Fruit fly (Drosophila melanogaster): Measurements from ENCODE around the gene Tango14.

The Tango14 gene

DNA sequence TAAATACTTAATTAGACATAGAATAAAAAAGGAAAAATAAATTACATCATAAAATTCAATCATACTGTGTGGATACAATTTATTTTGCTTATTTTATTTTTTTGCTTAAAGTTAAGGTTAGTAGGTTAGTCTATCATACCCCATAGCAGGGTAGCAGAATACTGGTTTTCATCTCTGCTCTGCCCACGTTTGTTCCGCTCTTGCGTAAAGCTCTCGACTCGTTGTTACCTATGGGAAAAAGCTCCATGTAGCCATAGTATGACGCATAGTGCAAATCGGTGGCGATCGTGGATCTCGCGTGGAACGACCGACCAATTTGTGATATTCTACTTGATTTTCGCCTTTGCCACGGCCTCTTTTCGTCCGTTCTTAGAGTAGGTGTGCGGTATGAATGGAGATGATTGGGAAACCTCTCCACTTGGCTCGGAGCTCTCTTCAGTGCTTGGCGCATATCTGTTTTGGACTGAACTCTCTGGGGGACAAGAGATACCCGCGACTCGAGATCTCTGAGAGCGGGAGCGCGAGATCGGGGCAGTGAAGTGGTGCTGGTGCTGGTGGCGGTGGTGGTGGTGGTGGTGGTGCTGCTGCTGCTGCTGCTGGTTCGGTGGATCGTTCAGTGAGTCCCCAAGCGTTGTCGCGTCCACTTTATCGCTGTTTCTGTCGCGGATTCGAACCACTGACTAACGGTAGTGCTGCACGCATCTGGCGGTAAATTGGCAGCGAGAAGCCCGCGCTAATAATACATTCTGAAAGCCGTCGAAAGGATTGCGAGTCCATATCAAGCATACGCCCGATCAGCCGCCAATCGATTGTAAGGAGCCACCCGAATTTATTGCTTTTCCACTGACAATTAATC lies 27.4 kb downstream of the Tango14 start, which contains the start of gene CG5001:
Gene CG5001 (plus strand): TSS at position 116 of the 856 bp plus-strand sequence.
- no peak for TF ChIP-seq Hr38 (GFP tag; optimal IDR thresholded peaks at IDR 0.05)
- TF ChIP-seq CG10631 (GFP tag; optimal IDR thresholded peaks at IDR 0.05), result no peak
- TF ChIP-seq Sox14 (GFP tag; optimal IDR thresholded peaks at IDR 0.05), result no peak
- peak in 1 of 2 experiments; percentile 6 for TF ChIP-seq salr (GFP tag; optimal IDR thresholded peaks at IDR 0.05)
- peak; percentile 87 for TF ChIP-seq esn (GFP tag; optimal IDR thresholded peaks at IDR 0.05)
- TF ChIP-seq CG3032 (tag; optimal IDR thresholded peaks at IDR 0.05), result peak; percentile 84
- TF ChIP-seq CG6808 (GFP tag; optimal IDR thresholded peaks at IDR 0.05), result no peak
- no peak for TF ChIP-seq Hr4 (GFP tag; optimal IDR thresholded peaks at IDR 0.05)
- peak; percentile 76 for TF ChIP-seq cyc (GFP tag; optimal IDR thresholded peaks at IDR 0.05)
- no peak for TF ChIP-seq CG4318 (GFP tag; optimal IDR thresholded peaks at IDR 0.05)
- TF ChIP-seq CG6163 (GFP tag; IDR thresholded peaks at IDR 0.05), result peak; percentile 87
- TF ChIP-seq fd85E (GFP tag; optimal IDR thresholded peaks at IDR 0.05), result no peak
- peak; percentile 71 for TF ChIP-seq CG6276 (GFP tag; optimal IDR thresholded peaks at IDR 0.05)
- peak; percentile 81 for TF ChIP-seq Ets96B (tag; optimal IDR thresholded peaks at IDR 0.05)
- TF ChIP-seq CG7368 (GFP tag; optimal IDR thresholded peaks at IDR 0.05), result peak; percentile 3
- peak; percentile 65 for TF ChIP-seq Lpt (GFP tag; optimal IDR thresholded peaks at IDR 0.05)
- TF ChIP-seq CG8319 (GFP tag; optimal IDR thresholded peaks at IDR 0.05), result peak; percentile 49
- TF ChIP-seq vri (GFP tag; optimal IDR thresholded peaks at IDR 0.05), result no peak
- TF ChIP-seq topi (GFP tag; optimal IDR thresholded peaks at IDR 0.05), result no peak
- TF ChIP-seq CG9139 (GFP tag; optimal IDR thresholded peaks at IDR 0.05), result no peak
- peak; percentile 92 for TF ChIP-seq svp (GFP tag)
- peak; percentile 44 for TF ChIP-seq CG1621 (tag; optimal IDR thresholded peaks at IDR 0.05)
- TF ChIP-seq Eip93F (GFP tag; optimal IDR thresholded peaks at IDR 0.05), result no peak
- TF ChIP-seq CG11902 (GFP tag; optimal IDR thresholded peaks at IDR 0.05), result peak; percentile 42
- TF ChIP-seq Met (GFP tag; optimal IDR thresholded peaks at IDR 0.05), result no peak
- TF ChIP-seq CG6854 (GFP tag; optimal IDR thresholded peaks at IDR 0.05), result peak; percentile 1
- peak; percentile 45 for TF ChIP-seq Sox15 (GFP tag; optimal IDR thresholded peaks at IDR 0.05)
- TF ChIP-seq CG32006 (GFP tag; optimal IDR thresholded peaks at IDR 0.05), result peak; percentile 75
- no peak for TF ChIP-seq CG34406 (GFP tag; optimal IDR thresholded peaks at IDR 0.05)
- TF ChIP-seq CG3919 (GFP tag; optimal IDR thresholded peaks at IDR 0.05), result peak; percentile 83
- peak; percentile 95 for TF ChIP-seq Eip78C (GFP tag)
- peak; percentile 22 for TF ChIP-seq dac (GFP tag; optimal IDR thresholded peaks at IDR 0.05)
- TF ChIP-seq ss (GFP tag; optimal IDR thresholded peaks at IDR 0.05), result peak in 1 of 2 experiments; percentile 22
- peak; percentile 83 for TF ChIP-seq net (GFP tag; optimal IDR thresholded peaks at IDR 0.05)
- TF ChIP-seq eg (GFP tag; IDR thresholded peaks at IDR 0.05), result peak; percentile 95
- TF ChIP-seq CG16779 (tag; optimal IDR thresholded peaks at IDR 0.05), result peak; percentile 66
- TF ChIP-seq fkh (GFP tag; optimal IDR thresholded peaks at IDR 0.05), result no peak
- no peak for TF ChIP-seq Eip75B (GFP tag; optimal IDR thresholded peaks at IDR 0.05)
- TF ChIP-seq achi (GFP tag; optimal IDR thresholded peaks at IDR 0.05), result peak; percentile 72
- no peak for TF ChIP-seq Ets21C (GFP tag; optimal IDR thresholded peaks at IDR 0.05)
- no peak for TF ChIP-seq Blimp-1 (GFP tag; optimal IDR thresholded peaks at IDR 0.05)
- peak; percentile 83 for TF ChIP-seq CG11294 (GFP tag; IDR thresholded peaks at IDR 0.05)
- peak; percentile 65 for TF ChIP-seq spab (GFP tag; optimal IDR thresholded peaks at IDR 0.05)
- peak; percentile 81 for TF ChIP-seq lz (GFP tag; optimal IDR thresholded peaks at IDR 0.05)
- peak; percentile 86 for TF ChIP-seq CG15336 (GFP tag; IDR thresholded peaks at IDR 0.05)
- TF ChIP-seq acj6 (GFP tag; optimal IDR thresholded peaks at IDR 0.05), result no peak
- peak; percentile 76 for TF ChIP-seq dsx (GFP tag; optimal IDR thresholded peaks at IDR 0.05; ENCODE audit: poor library complexity, severe bottlenecking)
- TF ChIP-seq CG11762 (GFP tag; optimal IDR thresholded peaks at IDR 0.05; ENCODE audit: insufficient read depth), result no peak
- TF ChIP-seq CG10669 (GFP tag; optimal IDR thresholded peaks at IDR 0.05), result no peak
- peak; percentile 70 for TF ChIP-seq CG8632 (GFP tag; optimal IDR thresholded peaks at IDR 0.05)
